Fruit fly (Drosophila melanogaster): ENCODE measurements around the gene Npc1a.

DNA sequence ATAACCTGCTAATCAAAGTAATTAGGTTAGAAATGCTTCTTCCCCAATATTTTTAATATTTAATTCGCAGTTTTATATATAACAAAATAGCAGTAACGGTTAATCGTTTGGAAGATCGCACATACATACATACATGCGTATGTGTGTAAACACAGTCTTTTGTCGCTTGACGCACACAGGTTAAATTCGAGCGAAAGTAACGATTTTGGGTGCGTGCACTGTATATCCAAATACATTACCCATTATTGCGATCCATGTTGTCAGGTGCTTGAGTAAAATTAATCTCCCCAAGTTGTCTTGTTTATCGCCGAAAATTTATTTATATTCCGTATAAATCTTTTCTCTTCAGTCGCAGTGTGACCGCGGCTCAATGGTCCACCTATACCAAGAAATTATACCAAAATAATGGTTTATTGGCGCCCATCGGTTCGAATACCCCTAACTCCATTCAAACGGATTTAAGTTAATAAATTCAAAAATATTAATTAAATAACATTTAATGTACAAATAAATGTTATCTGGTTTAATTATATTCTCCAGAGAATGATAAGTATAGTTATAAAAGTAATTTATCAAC is 17.0 kb downstream of the Npc1a start, which contains the start of gene CG34159:
- TF ChIP-seq insv (optimal IDR thresholded peaks at IDR 0.05): no peak
- TF ChIP-seq h (optimal IDR thresholded peaks at IDR 0.05): no peak

All from Kc167 (cell line).